Worm (Caenorhabditis elegans): Measurements from ENCODE around the gene Y45F3A.4.

The Y45F3A.4 gene

ce11 chrIII:10621208-10621607, 46.0 kb upstream of the Y45F3A.4 start, which contains the start of the genes lron-10 and hpr-9 (continued):
- TF ChIP-seq mcd-1 (GFP tag; IDR thresholded peaks at IDR 0.05), result peak; percentile 82
- TF ChIP-seq B0019.2 (GFP tag; conservative IDR thresholded peaks at IDR 0.05), result peak; percentile 66; the same call in 1 of the 2 replicates
- TF ChIP-seq zfh-2 (GFP tag; conservative IDR thresholded peaks at IDR 0.05), result peak; percentile 60
- TF ChIP-seq nfya-1 (tag; optimal IDR thresholded peaks at IDR 0.05; ENCODE audit: borderline replicate concordance, insufficient read depth), result no peak
- TF ChIP-seq C17E4.6 (GFP tag; IDR thresholded peaks at IDR 0.05), result 0 out of 2 replicates have a peak, but pooled peaks have one; percentile 64
- peak; percentile 73; the same call in 1 of the 2 replicates for TF ChIP-seq Y53G8AR.9 (GFP tag; conservative IDR thresholded peaks at IDR 0.05)
- TF ChIP-seq madf-8 (GFP tag; conservative IDR thresholded peaks at IDR 0.05), result peak; percentile 39
- TF ChIP-seq efl-1 (GFP tag; optimal IDR thresholded peaks at IDR 0.05), result no peak
- TF ChIP-seq ama-1 (optimal IDR thresholded peaks at IDR 0.05), result no peak
- TF ChIP-seq ama-1 (GFP tag; optimal IDR thresholded peaks at IDR 0.05), result no peak
- no peak for TF ChIP-seq ets-4 (GFP tag; optimal IDR thresholded peaks at IDR 0.05)
- peak; percentile 86; the same call in 1 of the 2 replicates for TF ChIP-seq bed-1 (GFP tag; IDR thresholded peaks at IDR 0.05)
- TF ChIP-seq xnd-1 (tag; optimal IDR thresholded peaks at IDR 0.05), result peak; percentile 25
- peak; percentile 72 for TF ChIP-seq F22D6.2 (tag; optimal IDR thresholded peaks at IDR 0.05)
- 0 out of 2 replicates have a peak, but pooled peaks have one; percentile 30 for TF ChIP-seq hmg-1.2 (GFP tag; IDR thresholded peaks at IDR 0.05)
- TF ChIP-seq ztf-18 (tag; optimal IDR thresholded peaks at IDR 0.05), result peak; percentile 28
- TF ChIP-seq nhr-80 (tag; optimal IDR thresholded peaks at IDR 0.05), result peak; percentile 11
- no peak for TF ChIP-seq cebp-2 (GFP tag; IDR thresholded peaks at IDR 0.05)
- no peak for TF ChIP-seq akir-1 (GFP tag; optimal IDR thresholded peaks at IDR 0.05)
- peak; percentile 67 for TF ChIP-seq F33H1.4 (GFP tag; IDR thresholded peaks at IDR 0.05)
- peak; percentile 65 for TF ChIP-seq D2030.7 (GFP tag; IDR thresholded peaks at IDR 0.05)
- TF ChIP-seq F39B2.1 (GFP tag; IDR thresholded peaks at IDR 0.05), result no peak
- peak; percentile 46; the same call in 1 of the 2 replicates for TF ChIP-seq C06A6.2 (GFP tag; conservative IDR thresholded peaks at IDR 0.05)
- TF ChIP-seq lsl-1 (GFP tag; optimal IDR thresholded peaks at IDR 0.05), result peak; percentile 53
- TF ChIP-seq Y95B8A.8 (GFP tag; IDR thresholded peaks at IDR 0.05), result peak; percentile 48; the same call in 1 of the 2 replicates
- TF ChIP-seq dpl-1 (GFP tag; optimal IDR thresholded peaks at IDR 0.05), result peak; percentile 17
- TF ChIP-seq B0261.1 (tag; optimal IDR thresholded peaks at IDR 0.05), result peak; percentile 12
- peak; percentile 49 for TF ChIP-seq ceh-91 (GFP tag; IDR thresholded peaks at IDR 0.05)
- TF ChIP-seq ztf-28 (GFP tag; IDR thresholded peaks at IDR 0.05), result 0 out of 2 replicates have a peak, but pooled peaks have one; percentile 58
- TF ChIP-seq B0035.1 (tag; optimal IDR thresholded peaks at IDR 0.05), result no peak
- peak; percentile 95 for TF ChIP-seq ZK185.1 (tag; optimal IDR thresholded peaks at IDR 0.05; ENCODE audit: poor library complexity, severe bottlenecking)
- TF ChIP-seq ztf-25 (GFP tag; IDR thresholded peaks at IDR 0.05), result no peak
- no peak for TF ChIP-seq aptf-3 (GFP tag; IDR thresholded peaks at IDR 0.05)
- no peak for TF ChIP-seq F55B11.4 (tag; optimal IDR thresholded peaks at IDR 0.05; ENCODE audit: borderline replicate concordance, insufficient read depth)
- TF ChIP-seq ztf-22 (GFP tag; optimal IDR thresholded peaks at IDR 0.05), result peak; percentile 42
- peak; percentile 54 for TF ChIP-seq tbp1 (GFP tag; optimal IDR thresholded peaks at IDR 0.05)
- TF ChIP-seq snpc-3.4 (tag; optimal IDR thresholded peaks at IDR 0.05), result peak; percentile 40
- TF ChIP-seq ceh-58 (GFP tag; IDR thresholded peaks at IDR 0.05), result no peak
- no peak; the same call in 1 of the 2 replicates for TF ChIP-seq egrh-3 (GFP tag; IDR thresholded peaks at IDR 0.05)
- TF ChIP-seq repo-1 (tag; optimal IDR thresholded peaks at IDR 0.05), result peak; percentile 23

DNA sequence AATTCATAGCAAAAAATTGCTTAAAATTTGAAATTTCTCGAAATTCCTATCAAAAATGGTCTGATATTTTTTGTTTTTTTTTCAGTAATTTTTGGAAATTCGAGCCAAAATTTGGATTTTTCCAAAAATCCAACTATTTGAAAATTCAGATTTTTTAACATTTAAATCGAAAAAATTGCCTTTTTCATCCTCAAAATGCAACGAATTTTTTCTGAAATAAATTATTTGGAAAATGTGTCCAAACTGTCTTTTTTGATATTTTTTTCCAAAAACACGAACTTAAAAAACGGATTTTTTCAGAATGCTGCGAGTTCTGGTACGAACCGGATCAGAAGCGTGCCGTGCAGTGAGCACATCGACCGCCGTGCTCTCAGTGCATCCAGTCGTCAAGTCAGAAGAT, 39.9 kb upstream of the Y45F3A.4 start, which contains the start of gene mrpl-22:
mrpl-22 (plus strand) TSS at position 301 of the 400 bp plus-strand sequence.
- TF ChIP-seq lin-35 (GFP tag; optimal IDR thresholded peaks at IDR 0.05), result peak in 1 of 3 experiments; percentile 16
- TF ChIP-seq nhr-27 (tag; optimal IDR thresholded peaks at IDR 0.05), result no peak

All from whole organism, young adult.